Fruit fly (Drosophila melanogaster) whole organism, embryonic: Measurements from ENCODE around the gene hob.

Experiments used
- Bdp1 ChIP-seq: fragments of 200-800 bp; sonication (Bioruptor generic); optimal IDR thresholded peaks from 3 replicates; lab custom pipeline; 2016; ENCODE audit warnings: missing biosample characterization, missing genetic modification characterization
- Bteb2 ChIP-seq: fragments of 200-800 bp; sonication (Bioruptor generic); optimal IDR thresholded peaks from 2 replicates; lab custom pipeline; 2016; ENCODE audit warnings: missing biosample characterization, missing genetic modification characterization
- CG10959 ChIP-seq: fragments of 200-800 bp; sonication (Bioruptor generic); IDR thresholded peaks from 2 replicates; pipeline ENCODE4 v1.3.6; 2022; ENCODE audit warnings: missing biosample characterization, missing genetic modification characterization
- CG13775 ChIP-seq: fragments of 200-800 bp; sonication (Bioruptor generic); optimal IDR thresholded peaks from 3 replicates; lab custom pipeline; 2017; ENCODE audit warnings: missing biosample characterization, mild to moderate bottlenecking, missing genetic modification characterization
- CG15514 ChIP-seq: fragments of 200-800 bp; sonication (Bioruptor generic); optimal IDR thresholded peaks from 3 replicates; lab custom pipeline; 2017; ENCODE audit warnings: missing biosample characterization, missing genetic modification characterization, mild to moderate bottlenecking, moderate library complexity, missing genetic modification reagents
- CG1603 ChIP-seq: fragments of 200-800 bp; sonication (Bioruptor generic); optimal IDR thresholded peaks from 2 replicates; lab custom pipeline; 2019; ENCODE audit warnings: missing biosample characterization, mild to moderate bottlenecking, missing genetic modification characterization, moderate library complexity
- CG16815 ChIP-seq: fragments of 200-800 bp; sonication (Bioruptor generic); optimal IDR thresholded peaks from 3 replicates; lab custom pipeline; 2017; ENCODE audit warnings: missing biosample characterization, mild to moderate bottlenecking, missing genetic modification characterization
- CG17912 ChIP-seq: fragments of 200-800 bp; sonication (Bioruptor generic); optimal IDR thresholded peaks from 2 replicates; lab custom pipeline; 2018; ENCODE audit warnings: missing biosample characterization, mild to moderate bottlenecking, missing genetic modification characterization
- CG1792 ChIP-seq: fragments of 200-800 bp; sonication (Bioruptor generic); optimal IDR thresholded peaks from 2 replicates; lab custom pipeline; 2016; ENCODE audit warnings: missing biosample characterization, missing genetic modification characterization
- CG18011 ChIP-seq: fragments of 200-800 bp; sonication (Bioruptor generic); optimal IDR thresholded peaks from 2 replicates; lab custom pipeline; 2017; ENCODE audit warnings: missing biosample characterization, missing genetic modification characterization, mild to moderate bottlenecking, moderate library complexity, missing genotype
- CG31441 ChIP-seq: fragments of 200-800 bp; sonication (Bioruptor generic); IDR thresholded peaks from 2 replicates; pipeline ENCODE4 v1.3.6; 2022; ENCODE audit warnings: missing biosample characterization, missing genetic modification characterization
- CG3407 ChIP-seq: fragments of 200-800 bp; sonication (Bioruptor generic); optimal IDR thresholded peaks from 2 replicates; lab custom pipeline; 2018; ENCODE audit warnings: missing biosample characterization, mild to moderate bottlenecking, missing genetic modification characterization
- CG3847 ChIP-seq: fragments of 200-800 bp; sonication (Bioruptor generic); IDR thresholded peaks from 2 replicates; pipeline ENCODE4 v1.3.6; 2022; ENCODE audit warnings: missing biosample characterization, missing genetic modification characterization
- CG4282 ChIP-seq: fragments of 200-800 bp; sonication (Bioruptor generic); optimal IDR thresholded peaks from 2 replicates; lab custom pipeline; 2016; ENCODE audit warnings: missing biosample characterization, missing genetic modification characterization
- CG7786 ChIP-seq: fragments of 200-800 bp; sonication (Bioruptor generic); optimal IDR thresholded peaks from 2 replicates; lab custom pipeline; 2016; ENCODE audit warnings: missing biosample characterization, missing genetic modification characterization
- CG8290 ChIP-seq, 3 experiments: fragments of 200-800 bp; sonication (Bioruptor generic); optimal IDR thresholded peaks; 2 replicates each; lab custom pipeline; 2016 to 2019; ENCODE audit warnings: missing biosample characterization in 3 of 3, missing genetic modification characterization in 3 of 3, mild to moderate bottlenecking in 2 of 3, moderate library complexity in 1 of 3
- CG9797 ChIP-seq: fragments of 200-800 bp; sonication (Bioruptor generic); optimal IDR thresholded peaks from 3 replicates; lab custom pipeline; 2018; ENCODE audit warnings: missing biosample characterization, mild to moderate bottlenecking, missing genetic modification characterization
- CG9876 ChIP-seq: fragments of 200-800 bp; sonication (Bioruptor generic); optimal IDR thresholded peaks from 2 replicates; lab custom pipeline; 2016; ENCODE audit warnings: missing biosample characterization, missing genetic modification characterization
- CHES-1-like ChIP-seq: fragments of 200-800 bp; sonication (Bioruptor generic); optimal IDR thresholded peaks from 2 replicates; lab custom pipeline; 2016; ENCODE audit warnings: missing biosample characterization, missing genetic modification characterization
- CoRest ChIP-seq: fragments of 200-800 bp; sonication (Bioruptor generic); optimal IDR thresholded peaks from 3 replicates; lab custom pipeline; 2018; ENCODE audit warnings: missing biosample characterization, mild to moderate bottlenecking, missing genetic modification characterization, moderate library complexity
- Dll ChIP-seq: fragments of 200-800 bp; sonication (Bioruptor generic); IDR thresholded peaks from 4 replicates; pipeline ENCODE4 v1.3.6; 2022; ENCODE audit warnings: missing biosample characterization, missing genetic modification characterization; ENCODE audit not compliant: partially characterized antibody
- Doc3 ChIP-seq: fragments of 200-800 bp; sonication (Bioruptor generic); IDR thresholded peaks from 3 replicates; pipeline ENCODE4 v1.3.6; 2022; ENCODE audit warnings: missing biosample characterization, missing genetic modification characterization; ENCODE audit not compliant: partially characterized antibody
- Ets65A ChIP-seq: fragments of 200-800 bp; sonication (Bioruptor generic); peaks from one replicate; lab custom pipeline; 2016; ENCODE audit warnings: missing biosample characterization, missing genetic modification characterization
- Fer1 ChIP-seq: fragments of 200-800 bp; sonication (Bioruptor generic); optimal IDR thresholded peaks from 2 replicates; lab custom pipeline; 2017; ENCODE audit warnings: missing biosample characterization, mild to moderate bottlenecking, missing genetic modification characterization
- Lhr ChIP-seq: fragments of 200-800 bp; sonication (Bioruptor generic); optimal IDR thresholded peaks from 3 replicates; lab custom pipeline; 2017; ENCODE audit warnings: mild to moderate bottlenecking, missing biosample characterization, missing genetic modification reagents, missing genetic modification characterization
- MTF-1 ChIP-seq: fragments of 200-800 bp; sonication (Bioruptor generic); optimal IDR thresholded peaks from 2 replicates; lab custom pipeline; 2018; ENCODE audit warnings: missing biosample characterization, mild to moderate bottlenecking, missing genetic modification characterization, borderline replicate concordance
- Max ChIP-seq: fragments of 200-800 bp; sonication (Bioruptor generic); optimal IDR thresholded peaks from 2 replicates; lab custom pipeline; 2016; ENCODE audit warnings: missing biosample characterization, mild to moderate bottlenecking, missing genetic modification characterization
- Rfx ChIP-seq: fragments of 200-800 bp; sonication (Bioruptor generic); IDR thresholded peaks from 2 replicates; pipeline ENCODE4 v1.3.6; 2022; ENCODE audit warnings: missing biosample characterization, missing genetic modification characterization
- Rx ChIP-seq: fragments of 200-800 bp; sonication (Bioruptor generic); IDR thresholded peaks from 2 replicates; pipeline ENCODE4 v1.3.6; 2022; ENCODE audit warnings: missing biosample characterization, missing genetic modification characterization
- Sry-β ChIP-seq: fragments of 200-800 bp; sonication (Bioruptor generic); optimal IDR thresholded peaks from 2 replicates; lab custom pipeline; 2018; ENCODE audit warnings: missing biosample characterization, mild to moderate bottlenecking, missing genetic modification characterization, moderate library complexity
- al ChIP-seq: fragments of 200-800 bp; sonication (Bioruptor generic); IDR thresholded peaks from 2 replicates; pipeline ENCODE4 v1.3.6; 2022; ENCODE audit warnings: missing biosample characterization, missing genetic modification characterization
- aop ChIP-seq: fragments of 200-800 bp; sonication (Bioruptor generic); IDR thresholded peaks from 2 replicates; pipeline ENCODE4 v1.3.6; 2022; ENCODE audit warnings: missing biosample characterization, missing genetic modification characterization
- ash1 ChIP-seq: fragments of 200-800 bp; sonication (Bioruptor generic); optimal IDR thresholded peaks from 2 replicates; lab custom pipeline; 2018; ENCODE audit warnings: missing biosample characterization, mild to moderate bottlenecking, missing genetic modification characterization
- az2 ChIP-seq: fragments of 200-800 bp; sonication (Bioruptor generic); optimal IDR thresholded peaks from 3 replicates; lab custom pipeline; 2016; ENCODE audit warnings: missing biosample characterization, missing genetic modification characterization
- bbx ChIP-seq: fragments of 200-800 bp; sonication (Bioruptor generic); IDR thresholded peaks from 2 replicates; pipeline ENCODE4 v1.3.6; 2022; ENCODE audit warnings: missing biosample characterization, missing genetic modification characterization; ENCODE audit not compliant: partially characterized antibody
- bigmax ChIP-seq: fragments of 200-800 bp; sonication (Bioruptor generic); optimal IDR thresholded peaks from 2 replicates; lab custom pipeline; 2018; ENCODE audit warnings: missing biosample characterization, mild to moderate bottlenecking, missing genetic modification characterization
- btn ChIP-seq: fragments of 200-800 bp; sonication (Bioruptor generic); optimal IDR thresholded peaks from 2 replicates; lab custom pipeline; 2016; ENCODE audit warnings: missing biosample characterization, missing genetic modification characterization
- crp ChIP-seq, 2 experiments: fragments of 200-800 bp; sonication (Bioruptor generic); optimal IDR thresholded peaks; 2 replicates in 1 of 2; 3 replicates in 1 of 2; lab custom pipeline; 2017; ENCODE audit warnings: missing biosample characterization in 2 of 2, missing genetic modification characterization in 2 of 2, mild to moderate bottlenecking in 1 of 2, moderate library complexity in 1 of 2
- dpn ChIP-seq, 2 experiments: fragments of 200-800 bp; sonication (Bioruptor generic); optimal IDR thresholded peaks; 3 replicates each; lab custom pipeline; 2016; ENCODE audit warnings: missing biosample characterization in 2 of 2, missing genetic modification characterization in 2 of 2
- h ChIP-seq: fragments of >200 bp; optimal IDR thresholded peaks from 2 replicates; lab custom pipeline; 2017
- luna ChIP-seq: fragments of 200-800 bp; sonication (Bioruptor generic); optimal IDR thresholded peaks from 2 replicates; lab custom pipeline; 2016; ENCODE audit warnings: missing biosample characterization, missing genetic modification characterization
- pfk ChIP-seq: fragments of 200-800 bp; sonication (Bioruptor generic); optimal IDR thresholded peaks from 2 replicates; lab custom pipeline; 2018; ENCODE audit warnings: missing biosample characterization, mild to moderate bottlenecking, missing genetic modification characterization, moderate library complexity
- pho ChIP-seq: fragments of 200-800 bp; sonication (Bioruptor generic); optimal IDR thresholded peaks from 2 replicates; lab custom pipeline; 2016; ENCODE audit warnings: missing biosample characterization, missing genetic modification characterization
- pzg ChIP-seq: fragments of 200-800 bp; sonication (Bioruptor generic); optimal IDR thresholded peaks from 3 replicates; lab custom pipeline; 2018; ENCODE audit warnings: missing biosample characterization, mild to moderate bottlenecking, missing genetic modification characterization, moderate library complexity
- sens-2 ChIP-seq: fragments of 200-800 bp; sonication (Bioruptor generic); IDR thresholded peaks from 2 replicates; pipeline ENCODE4 v1.3.6; 2022; ENCODE audit warnings: missing biosample characterization, missing genetic modification characterization
- slou ChIP-seq: fragments of 200-800 bp; sonication (Bioruptor generic); optimal IDR thresholded peaks from 3 replicates; lab custom pipeline; 2016; ENCODE audit warnings: missing biosample characterization, missing genetic modification characterization
- slp2 ChIP-seq: fragments of 200-800 bp; sonication (Bioruptor generic); optimal IDR thresholded peaks from 2 replicates; lab custom pipeline; 2016; ENCODE audit warnings: missing biosample characterization, missing genetic modification characterization
- zfh1 ChIP-seq: fragments of 200-800 bp; sonication (Bioruptor generic); IDR thresholded peaks from 3 replicates; pipeline ENCODE4 v1.3.6; 2022; ENCODE audit warnings: missing biosample characterization, missing genetic modification characterization

The hob gene

dm6 chr3L:3249997-3250774 is 31.5 kb upstream of the hob start (continued):
- TF ChIP-seq bigmax (GFP tag; lab: Kevin White, UChicago) (no peak), CG31441 (GFP tag; lab: Robert Waterston, UW) (peak; percentile 96), CG1792 (GFP tag; lab: Kevin White, UChicago) (peak; percentile 91), Fer1 (GFP tag; lab: Kevin White, UChicago) (peak; percentile 91), aop (GFP tag; lab: Robert Waterston, UW) (0 out of 2 replicates have a peak, but pooled peaks have one; percentile 14), CG15514 (GFP tag; lab: Kevin White, UChicago) (peak; percentile 73), Dll (GFP tag; lab: Robert Waterston, UW) (no peak), CG10959 (GFP tag; lab: Robert Waterston, UW) (peak; percentile 66), Doc3 (GFP tag; lab: Robert Waterston, UW) (no peak), slp2 (GFP tag; lab: Kevin White, UChicago) (peak; percentile 96), CG4282 (peak; percentile 31), Max (peak; percentile 94), CG3407 (peak; percentile 88), luna (GFP tag; lab: Kevin White, UChicago) (peak; percentile 78), sens-2 (no peak; the same call in 1 of the 2 replicates), CG9797 (GFP tag; lab: Kevin White, UChicago) (peak; percentile 18), Ets65A (GFP tag; lab: Kevin White, UChicago) (peak; percentile 98), bbx (GFP tag; lab: Robert Waterston, UW) (peak; percentile 32; the same call in 1 of the 2 replicates), CG9876 (GFP tag; lab: Kevin White, UChicago) (peak; percentile 93), CoRest (tag; lab: Kevin White, UChicago) (peak; percentile 98), MTF-1 (GFP tag; lab: Kevin White, UChicago) (peak; percentile 38), CG3847 (GFP tag; lab: Robert Waterston, UW) (peak; percentile 89), CG13775 (peak; percentile 97), CG16815 (peak; percentile 97), pfk (GFP tag; lab: Kevin White, UChicago) (no peak), h (lab: Kevin White, UChicago) (no peak), CG17912 (GFP tag; lab: Kevin White, UChicago) (peak; percentile 57), al (peak; percentile 87), zfh1 (GFP tag; lab: Robert Waterston, UW) (peak; percentile 75; the same call in 2 of the 3 replicates), az2 (peak; percentile 97), CG7786 (GFP tag; lab: Kevin White, UChicago) (peak; percentile 96), Rfx (GFP tag; lab: Robert Waterston, UW) (peak; percentile 89), crp (GFP tag; optimal IDR thresholded peaks at IDR 0.05; lab: Kevin White, UChicago) (peak in 1 of 2 experiments; percentile 67), ash1 (no peak), CG1603 (tag; lab: Kevin White, UChicago) (peak; percentile 69), Sry-β (peak; percentile 41), btn (GFP tag; lab: Kevin White, UChicago) (peak; percentile 86), Lhr (GFP tag; lab: Kevin White, UChicago) (peak; percentile 84), Bdp1 (GFP tag; lab: Kevin White, UChicago) (peak; percentile 87), pho (GFP tag; lab: Kevin White, UChicago) (peak; percentile 96), pzg (no peak), Bteb2 (GFP tag; lab: Kevin White, UChicago) (peak; percentile 96), Rx (GFP tag; lab: Robert Waterston, UW) (peak; percentile 36; the same call in 1 of the 2 replicates), CHES-1-like (peak; percentile 95), slou (GFP tag; lab: Kevin White, UChicago) (peak; percentile 91), CG18011 (GFP tag; lab: Kevin White, UChicago) (peak; percentile 85), dpn (GFP tag; optimal IDR thresholded peaks at IDR 0.05; lab: Kevin White, UChicago) (peak; percentile 95 to 96), CG8290 (GFP tag; optimal IDR thresholded peaks at IDR 0.05; lab: Kevin White, UChicago) (peak; percentile 90), CG8290 (tag; optimal IDR thresholded peaks at IDR 0.05; lab: Kevin White, UChicago) (peak; percentile 68 to 78)
